Worm (Caenorhabditis elegans): Measurements from ENCODE around the gene T08G3.11.

Gene T08G3.11

DNA sequence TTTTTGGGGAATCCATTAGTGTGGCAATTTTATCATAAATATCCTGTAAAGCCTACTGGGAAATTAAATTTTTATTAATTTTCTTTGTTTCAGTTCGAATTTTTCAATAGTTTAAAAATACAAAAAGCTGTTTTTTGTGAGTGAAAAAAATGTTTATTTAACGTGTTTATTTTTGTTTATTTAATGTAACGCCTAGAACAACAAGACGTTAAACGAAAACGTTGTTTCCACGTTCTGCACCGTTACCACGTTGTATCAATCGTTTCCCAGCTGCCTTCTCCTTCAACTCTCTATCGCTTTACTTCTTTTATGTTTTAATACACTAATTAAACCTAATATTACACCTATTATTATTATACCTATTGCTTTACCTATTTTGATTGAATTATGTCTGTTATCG, 31.4 kb downstream of the T08G3.11 start, which contains the start of gene T08G3.13:
T08G3.13 (plus strand) TSS at position 301 of the 400 bp plus-strand sequence.
- no peak for TF ChIP-seq skn-1 (tag; optimal IDR thresholded peaks at IDR 0.05)
- TF ChIP-seq nhr-43 (tag; optimal IDR thresholded peaks at IDR 0.05; ENCODE audit: poor library complexity, severe bottlenecking): no peak
- no peak for TF ChIP-seq ceh-9 (tag; optimal IDR thresholded peaks at IDR 0.05)
- no peak for TF ChIP-seq lin-15B (tag; optimal IDR thresholded peaks at IDR 0.05)
- no peak for TF ChIP-seq ceh-16 (tag; optimal IDR thresholded peaks at IDR 0.05)
- TF ChIP-seq elt-3 (tag; optimal IDR thresholded peaks at IDR 0.05): no peak

DNA sequence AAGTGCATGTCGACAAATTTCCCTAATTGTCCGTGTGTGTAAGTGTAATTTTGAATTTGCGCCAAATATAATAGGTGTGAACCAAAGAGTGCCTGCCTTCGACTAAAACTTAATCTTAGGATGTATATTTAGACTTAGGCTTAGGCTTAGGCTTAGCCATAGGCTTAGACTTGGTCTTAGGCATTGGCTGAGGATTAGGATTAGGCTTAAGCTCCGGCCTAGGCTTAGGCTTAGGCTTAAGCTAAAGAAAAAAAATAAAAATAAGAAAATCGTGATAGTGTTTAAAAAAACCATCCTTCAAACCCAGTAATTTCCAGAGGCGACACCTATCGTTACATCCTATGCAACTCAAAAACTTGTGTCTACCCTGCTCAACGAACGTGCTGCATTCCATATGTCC, 33.0 kb downstream of the T08G3.11 start:
- TF ChIP-seq zag-1 (tag; optimal IDR thresholded peaks at IDR 0.05) (no peak), mml-1 (tag; optimal IDR thresholded peaks at IDR 0.05) (no peak), elt-1 (tag; optimal IDR thresholded peaks at IDR 0.05) (no peak), nfya-1 (tag; optimal IDR thresholded peaks at IDR 0.05; ENCODE audit: insufficient read depth) (no peak), nhr-77 (tag; optimal IDR thresholded peaks at IDR 0.05) (no peak), nhr-237 (tag; optimal IDR thresholded peaks at IDR 0.05) (no peak)

DNA sequence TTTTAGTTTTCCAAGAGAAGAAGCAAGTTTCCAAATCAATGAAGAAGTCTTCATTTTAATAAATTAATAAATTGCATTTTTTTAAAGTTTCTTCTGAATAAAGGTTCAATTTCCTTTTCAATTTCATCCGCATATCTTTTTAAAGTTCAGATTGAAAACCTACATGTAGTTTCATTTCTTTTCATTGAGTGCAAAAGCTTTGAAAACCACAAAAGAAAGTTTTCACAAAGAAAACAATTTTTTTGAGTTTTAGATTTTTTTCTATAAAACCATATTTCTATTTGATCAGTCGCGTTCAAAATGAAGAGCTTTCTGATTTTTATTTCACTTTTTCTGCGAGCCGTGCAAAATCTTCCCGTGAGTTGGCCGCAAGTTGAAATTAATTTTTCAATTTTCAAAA, 33.5 kb downstream of the T08G3.11 start, which contains the start of gene T08G3.6:
T08G3.6 (plus strand) TSS at position 301 of the 400 bp plus-strand sequence.
- no peak for TF ChIP-seq nhr-25 (tag; optimal IDR thresholded peaks at IDR 0.05)
- no peak for TF ChIP-seq elt-2 (tag; optimal IDR thresholded peaks at IDR 0.05)
- no peak for TF ChIP-seq ceh-9 (tag; optimal IDR thresholded peaks at IDR 0.05)
- TF ChIP-seq R02D3.7 (tag; optimal IDR thresholded peaks at IDR 0.05): no peak
- no peak for TF ChIP-seq ama-1 (optimal IDR thresholded peaks at IDR 0.05)
- no peak for TF ChIP-seq sea-2 (GFP tag; optimal IDR thresholded peaks at IDR 0.05)
- TF ChIP-seq pha-4 (tag; optimal IDR thresholded peaks at IDR 0.05): no peak
- TF ChIP-seq jun-1 (tag; optimal IDR thresholded peaks at IDR 0.05): no peak
- TF ChIP-seq ceh-28 (tag; optimal IDR thresholded peaks at IDR 0.05): no peak
- TF ChIP-seq mdl-1 (tag; optimal IDR thresholded peaks at IDR 0.05): no peak
- no peak for TF ChIP-seq ceh-82 (tag; optimal IDR thresholded peaks at IDR 0.05)
- no peak for TF ChIP-seq ceh-16 (tag; optimal IDR thresholded peaks at IDR 0.05)
- TF ChIP-seq hmg-11 (tag; optimal IDR thresholded peaks at IDR 0.05): no peak
- TF ChIP-seq nhr-77 (tag; optimal IDR thresholded peaks at IDR 0.05): no peak
- TF ChIP-seq lsy-12 (tag; optimal IDR thresholded peaks at IDR 0.05): no peak
- TF ChIP-seq nhr-67 (tag; optimal IDR thresholded peaks at IDR 0.05): no peak

DNA sequence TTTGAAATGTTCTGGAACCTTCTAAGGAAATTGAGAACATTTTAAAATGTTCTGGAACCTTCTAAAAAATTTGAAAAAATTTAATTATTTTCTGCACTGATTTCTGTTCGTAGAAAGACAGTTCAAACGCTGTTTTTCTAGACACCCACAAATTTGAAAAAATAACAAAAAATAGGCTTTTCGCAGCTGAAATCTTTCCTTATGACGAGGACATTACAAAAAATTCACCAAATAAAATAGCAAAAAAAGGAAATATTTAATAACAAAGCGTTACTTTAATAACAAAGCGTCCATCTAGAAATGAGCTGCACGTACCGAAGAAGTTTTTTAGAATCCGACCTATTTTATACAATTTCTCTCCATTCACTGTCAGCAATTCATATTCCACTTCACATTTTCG, 35.5 kb downstream of the T08G3.11 start, which contains the start of gene srh-141:
srh-141 (plus strand) TSS at position 301 of the 400 bp plus-strand sequence.
- TF ChIP-seq egl-27 (tag; optimal IDR thresholded peaks at IDR 0.05) (no peak), lsy-12 (tag; optimal IDR thresholded peaks at IDR 0.05) (no peak), nhr-12 (tag; optimal IDR thresholded peaks at IDR 0.05) (no peak), snpc-4 (tag; optimal IDR thresholded peaks at IDR 0.05) (no peak), ceh-28 (tag; optimal IDR thresholded peaks at IDR 0.05) (no peak), fkh-10 (GFP tag; optimal IDR thresholded peaks at IDR 0.05) (no peak), nhr-76 (tag; optimal IDR thresholded peaks at IDR 0.05) (no peak), nhr-11 (tag; optimal IDR thresholded peaks at IDR 0.05) (no peak), lin-15B (tag; optimal IDR thresholded peaks at IDR 0.05) (no peak), pqm-1 (tag; optimal IDR thresholded peaks at IDR 0.05) (no peak), skn-1 (tag; optimal IDR thresholded peaks at IDR 0.05) (no peak), ama-1 (optimal IDR thresholded peaks at IDR 0.05) (no peak), ZK546.5 (tag; optimal IDR thresholded peaks at IDR 0.05) (no peak), hmg-11 (tag; optimal IDR thresholded peaks at IDR 0.05) (no peak), elt-1 (tag; optimal IDR thresholded peaks at IDR 0.05) (no peak), elt-3 (tag; optimal IDR thresholded peaks at IDR 0.05) (no peak)

DNA sequence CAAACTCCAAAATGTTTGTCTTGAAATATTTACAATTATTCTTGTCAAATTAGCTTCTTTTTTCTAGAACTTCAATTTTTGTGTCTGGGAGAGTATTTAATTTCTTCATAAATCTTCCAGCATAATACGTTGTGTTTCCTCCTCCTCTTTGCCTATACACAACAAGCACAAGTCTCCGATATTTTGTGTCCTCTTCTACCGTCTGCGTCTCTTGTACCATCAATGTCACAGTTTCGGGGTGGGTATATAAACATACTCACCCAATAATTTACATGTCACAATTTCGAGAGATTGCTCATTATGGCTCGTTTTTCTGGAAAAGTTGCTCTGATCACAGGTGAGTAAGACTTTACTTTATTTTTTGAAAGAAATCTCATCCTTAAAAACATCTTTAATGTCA, 41.6 kb downstream of the T08G3.11 start, which contains the start of gene F26D2.15:
F26D2.15 (plus strand) TSS at position 301 of the 400 bp plus-strand sequence.
- TF ChIP-seq daf-12 (tag; optimal IDR thresholded peaks at IDR 0.05) (no peak), nhr-76 (tag; optimal IDR thresholded peaks at IDR 0.05) (no peak), hmg-11 (tag; optimal IDR thresholded peaks at IDR 0.05) (no peak), nhr-28 (tag; optimal IDR thresholded peaks at IDR 0.05) (no peak), tbx-2 (tag; optimal IDR thresholded peaks at IDR 0.05) (no peak), ztf-11 (tag; optimal IDR thresholded peaks at IDR 0.05) (no peak), aly-2 (tag; optimal IDR thresholded peaks at IDR 0.05) (no peak), nfya-1 (tag; optimal IDR thresholded peaks at IDR 0.05; ENCODE audit: insufficient read depth) (no peak)
